Worm (Caenorhabditis elegans) whole organism, L2 larva: Measurements from ENCODE around the gene clec-219.
A peak's percentile ranks its signal among the peaks of the same experiment; 100 is the strongest.

Experiments
- R02D3.7 ChIP-seq: fragments of 150-350 bp; optimal IDR thresholded peaks from 2 replicates; lab custom pipeline; 2014; ENCODE audit warnings: missing biosample characterization, missing genetic modification characterization
- Y55F3AM.14 ChIP-seq: fragments of 200-800 bp; sonication (Bioruptor generic); optimal IDR thresholded peaks from 2 replicates; lab custom pipeline; 2018; ENCODE audit warnings: mild to moderate bottlenecking, missing genetic modification characterization, missing compliant biosample characterization
- alr-1 ChIP-seq: fragments of 150-350 bp; optimal IDR thresholded peaks from 2 replicates; lab custom pipeline; 2014; ENCODE audit warnings: missing biosample characterization, missing genetic modification characterization
- ama-1 ChIP-seq: fragments of 150-350 bp; optimal IDR thresholded peaks from 2 replicates; lab custom pipeline; 2018; ENCODE audit warnings: inconsistent platforms
- blmp-1 ChIP-seq: sonication (generic microtip); optimal IDR thresholded peaks from 2 replicates; lab custom pipeline; 2017; ENCODE audit warnings: missing genetic modification characterization, mild to moderate bottlenecking, missing compliant biosample characterization, antibody characterized with exemption, moderate library complexity; ENCODE audit not compliant: insufficient read depth
- ceh-82 ChIP-seq: fragments of 150-350 bp; optimal IDR thresholded peaks from 2 replicates; lab custom pipeline; 2014; ENCODE audit warnings: missing biosample characterization, missing genetic modification characterization
- crh-2 ChIP-seq: sonication (generic microtip); optimal IDR thresholded peaks from 2 replicates; lab custom pipeline; 2017; ENCODE audit warnings: missing biosample characterization, missing genetic modification characterization
- dmd-4 ChIP-seq: sonication (generic microtip); optimal IDR thresholded peaks from 2 replicates; lab custom pipeline; 2017; ENCODE audit warnings: missing biosample characterization, missing genetic modification characterization
- egl-27 ChIP-seq: sonication (generic microtip); optimal IDR thresholded peaks from 3 replicates; lab custom pipeline; 2017; ENCODE audit warnings: missing biosample characterization, missing genetic modification reagents, missing genetic modification characterization
- elt-3 ChIP-seq: sonication (generic microtip); optimal IDR thresholded peaks from 2 replicates; lab custom pipeline; 2017; ENCODE audit warnings: missing biosample characterization, missing genetic modification characterization
- fos-1 ChIP-seq: fragments of 150-350 bp; optimal IDR thresholded peaks from 2 replicates; lab custom pipeline; 2014; ENCODE audit warnings: missing biosample characterization, missing genetic modification characterization
- gmeb-1 ChIP-seq: fragments of 150-350 bp; optimal IDR thresholded peaks from 2 replicates; lab custom pipeline; 2014; ENCODE audit warnings: missing biosample characterization, missing genetic modification characterization
- lin-11 ChIP-seq: fragments of 150-350 bp; sonication (generic microtip); optimal IDR thresholded peaks from 2 replicates; lab custom pipeline; 2014; ENCODE audit warnings: missing biosample characterization, missing genetic modification characterization, inconsistent platforms, mixed read lengths
- lin-13 ChIP-seq: fragments of 150-350 bp; optimal IDR thresholded peaks from 2 replicates; lab custom pipeline; 2014; ENCODE audit warnings: missing biosample characterization, missing genetic modification reagents, missing genetic modification characterization
- mab-5 ChIP-seq: fragments of 150-350 bp; optimal IDR thresholded peaks from 2 replicates; lab custom pipeline; 2014; ENCODE audit warnings: missing biosample characterization, missing genetic modification characterization
- mbf-1 ChIP-seq: sonication (generic microtip); optimal IDR thresholded peaks from 2 replicates; lab custom pipeline; 2017; ENCODE audit warnings: missing biosample characterization, missing genetic modification characterization
- mdl-1 ChIP-seq, 2 experiments: fragments of 150-350 bp in 1 of 2; sonication (generic microtip) in 1 of 2; optimal IDR thresholded peaks; 2 replicates each; lab custom pipeline; 2017; ENCODE audit warnings: missing biosample characterization in 2 of 2, missing genetic modification characterization in 2 of 2
- nhr-10 ChIP-seq: sonication (generic microtip); optimal IDR thresholded peaks from 2 replicates; lab custom pipeline; 2017; ENCODE audit warnings: missing biosample characterization, missing genetic modification characterization
- nhr-11 ChIP-seq: fragments of 150-350 bp; optimal IDR thresholded peaks from 2 replicates; lab custom pipeline; 2014; ENCODE audit warnings: missing biosample characterization, missing genetic modification characterization
- nhr-12 ChIP-seq: fragments of 150-350 bp; optimal IDR thresholded peaks from 2 replicates; lab custom pipeline; 2014; ENCODE audit warnings: missing biosample characterization, missing genetic modification characterization
- nhr-21 ChIP-seq: fragments of 150-350 bp; optimal IDR thresholded peaks from 2 replicates; lab custom pipeline; 2014; ENCODE audit warnings: missing biosample characterization, missing genetic modification characterization
- nhr-23 ChIP-seq: fragments of 150-350 bp; optimal IDR thresholded peaks from 2 replicates; lab custom pipeline; 2014; ENCODE audit warnings: missing biosample characterization, missing genetic modification reagents, missing genetic modification characterization
- nhr-25 ChIP-seq: fragments of 150-350 bp; sonication (generic microtip); optimal IDR thresholded peaks from 3 replicates; lab custom pipeline; 2014; ENCODE audit warnings: missing biosample characterization, missing genetic modification characterization
- nhr-6 ChIP-seq: fragments of 150-350 bp; optimal IDR thresholded peaks from 2 replicates; lab custom pipeline; 2014; ENCODE audit warnings: missing biosample characterization, missing genetic modification characterization
- nhr-77 ChIP-seq: fragments of 150-350 bp; optimal IDR thresholded peaks from 2 replicates; lab custom pipeline; 2014; ENCODE audit warnings: missing biosample characterization, missing genetic modification characterization
- sem-4 ChIP-seq: fragments of 150-350 bp; optimal IDR thresholded peaks from 2 replicates; lab custom pipeline; 2014; ENCODE audit warnings: missing biosample characterization, missing genetic modification reagents, missing genetic modification characterization
- skn-1 ChIP-seq: sonication (generic microtip); optimal IDR thresholded peaks from 2 replicates; lab custom pipeline; 2017; ENCODE audit warnings: missing biosample characterization, missing genetic modification characterization
- sma-3 ChIP-seq: sonication (generic microtip); optimal IDR thresholded peaks from 2 replicates; lab custom pipeline; 2016; ENCODE audit warnings: missing genetic modification reagents, missing genetic modification characterization, missing compliant biosample characterization
- sma-9 ChIP-seq, 2 experiments: fragments of 150-350 bp in 1 of 2; sonication (generic microtip) in 1 of 2; optimal IDR thresholded peaks; 2 replicates each; lab custom pipeline; 2014 to 2016; ENCODE audit warnings: missing genetic modification characterization in 2 of 2, mild to moderate bottlenecking in 1 of 2, missing biosample characterization in 1 of 2, missing compliant biosample characterization in 1 of 2, missing genetic modification reagents in 1 of 2, moderate library complexity in 1 of 2
- snpc-4 ChIP-seq: fragments of 150-350 bp; optimal IDR thresholded peaks from 2 replicates; lab custom pipeline; 2014; ENCODE audit warnings: missing biosample characterization, missing genetic modification characterization
- unc-39 ChIP-seq: fragments of 150-350 bp; optimal IDR thresholded peaks from 2 replicates; lab custom pipeline; 2014; ENCODE audit warnings: missing biosample characterization, missing genetic modification characterization
- unc-55 ChIP-seq: fragments of 150-350 bp; sonication (generic microtip); optimal IDR thresholded peaks from 3 replicates; lab custom pipeline; 2014; ENCODE audit warnings: missing biosample characterization, missing genetic modification reagents, missing genetic modification characterization
- ztf-11 ChIP-seq: sonication (generic microtip); optimal IDR thresholded peaks from 2 replicates; lab custom pipeline; 2017; ENCODE audit warnings: missing biosample characterization, missing genetic modification characterization
- ztf-4 ChIP-seq: fragments of 150-350 bp; optimal IDR thresholded peaks from 2 replicates; lab custom pipeline; 2014; ENCODE audit warnings: missing biosample characterization, missing genetic modification characterization

Gene clec-219

ce11 chrV:8306366-8306765 is 11.9 kb upstream of the clec-219 start, which contains the start of gene W02D7.8:
TSS of gene W02D7.8 (minus strand) at chrV:8306466.
- TF ChIP-seq nhr-12 (tag; lab: Kevin White, UChicago): no peak
- no peak for TF ChIP-seq ama-1 (lab: Kevin White, UChicago)
- TF ChIP-seq ceh-82 (tag; lab: Kevin White, UChicago): no peak
- TF ChIP-seq unc-55: no peak
- TF ChIP-seq alr-1 (tag; lab: Kevin White, UChicago): no peak
- no peak for TF ChIP-seq nhr-77 (tag; lab: Kevin White, UChicago)
- TF ChIP-seq ztf-4 (tag; lab: Kevin White, UChicago): no peak
- TF ChIP-seq sem-4 (tag; lab: Kevin White, UChicago): no peak
- no peak for TF ChIP-seq dmd-4 (tag; lab: Kevin White, UChicago)
- no peak for TF ChIP-seq mdl-1 (tag; optimal IDR thresholded peaks at IDR 0.05; lab: Kevin White, UChicago)
- no peak for TF ChIP-seq lin-13 (GFP tag; lab: Kevin White, UChicago)
- no peak for TF ChIP-seq fos-1 (tag; lab: Kevin White, UChicago)
- TF ChIP-seq lin-11 (tag; lab: Kevin White, UChicago): no peak
- no peak for TF ChIP-seq ztf-11
- no peak for TF ChIP-seq gmeb-1 (tag; lab: Kevin White, UChicago)
- TF ChIP-seq nhr-25 (tag; lab: Kevin White, UChicago): no peak
- no peak for TF ChIP-seq mbf-1
- no peak for TF ChIP-seq nhr-10
- TF ChIP-seq R02D3.7 (tag; lab: Kevin White, UChicago): no peak
- TF ChIP-seq, all 48 proteins: peak for 0

- TF ChIP-seq crh-2 (peak; percentile 37), skn-1 (tag; lab: Kevin White, UChicago) (no peak), fos-1 (tag; lab: Kevin White, UChicago) (peak; percentile 60)
Measured at ce11 chrV:8307013-8307412, 11.2 kb upstream of the clec-219 start.

ce11 chrV:8307681-8308080 is 10.6 kb upstream of the clec-219 start, which contains the start of gene clec-218:
TSS of gene clec-218 (plus strand) at chrV:8307942.
- TF ChIP-seq fos-1 (tag; lab: Kevin White, UChicago) (peak; percentile 19), elt-3 (no peak), sma-9 (GFP tag; optimal IDR thresholded peaks at IDR 0.05; lab: Kevin White, UChicago) (peak; percentile 68), sma-9 (tag; optimal IDR thresholded peaks at IDR 0.05; lab: Kevin White, UChicago) (no peak), egl-27 (tag; lab: Kevin White, UChicago) (no peak)
- TF ChIP-seq, all 48 proteins: peak for 2

- TF ChIP-seq nhr-12 (tag; lab: Kevin White, UChicago) (no peak), unc-39 (no peak), nhr-21 (no peak), blmp-1 (tag; lab: Kevin White, UChicago) (no peak), Y55F3AM.14 (GFP tag; lab: Kevin White, UChicago) (no peak), fos-1 (tag; lab: Kevin White, UChicago) (no peak), nhr-23 (tag; lab: Kevin White, UChicago) (no peak), lin-11 (tag; lab: Kevin White, UChicago) (no peak), gmeb-1 (tag; lab: Kevin White, UChicago) (no peak), sma-3 (GFP tag; lab: Kevin White, UChicago) (no peak), nhr-11 (tag; lab: Kevin White, UChicago) (no peak), skn-1 (tag; lab: Kevin White, UChicago) (no peak), mdl-1 (tag; optimal IDR thresholded peaks at IDR 0.05; lab: Kevin White, UChicago) (no peak), nhr-6 (tag; lab: Kevin White, UChicago) (no peak), sma-9 (GFP tag; optimal IDR thresholded peaks at IDR 0.05; lab: Kevin White, UChicago) (no peak), sma-9 (tag; optimal IDR thresholded peaks at IDR 0.05; lab: Kevin White, UChicago) (no peak)
Measured at ce11 chrV:8311210-8311609, 7.0 kb upstream of the clec-219 start, which contains the start of gene W02D7.12. TSS of gene W02D7.12 (plus strand) at chrV:8311510.

ce11 chrV:8323545-8323944 is 5.3 kb downstream of the clec-219 start:
- no peak for TF ChIP-seq unc-55

- TF ChIP-seq alr-1 (tag; lab: Kevin White, UChicago): no peak
- TF ChIP-seq mab-5: no peak
- TF ChIP-seq nhr-21: no peak
- TF ChIP-seq nhr-12 (tag; lab: Kevin White, UChicago): no peak
- no peak for TF ChIP-seq sma-3 (GFP tag; lab: Kevin White, UChicago)
- no peak for TF ChIP-seq Y55F3AM.14 (GFP tag; lab: Kevin White, UChicago)
- no peak for TF ChIP-seq ama-1 (lab: Kevin White, UChicago)
- TF ChIP-seq fos-1 (tag; lab: Kevin White, UChicago): no peak
- TF ChIP-seq nhr-11 (tag; lab: Kevin White, UChicago): no peak
- TF ChIP-seq snpc-4: no peak
- TF ChIP-seq unc-39: no peak
Measured at ce11 chrV:8325906-8326305, 7.7 kb downstream of the clec-219 start.
